Worm (Caenorhabditis elegans) whole organism, L4 larva: ENCODE results near the gene ref-2.
A peak's percentile ranks its signal among the peaks of the same experiment; 100 is the strongest.

Source experiments
- F44E2.7 ChIP-seq: fragments of 200-800 bp; sonication (Bioruptor generic); IDR thresholded peaks from 2 replicates; pipeline ENCODE4 v2.1.2; 2022; ENCODE audit warnings: missing genetic modification characterization, missing compliant biosample characterization
- R02D3.7 ChIP-seq: fragments of 150-350 bp; sonication (generic microtip); optimal IDR thresholded peaks from 3 replicates; lab custom pipeline; 2014; ENCODE audit warnings: missing biosample characterization, missing genetic modification characterization
- T26A8.4 ChIP-seq: fragments of 200-800 bp; sonication (Bioruptor generic); IDR thresholded peaks from 2 replicates; pipeline ENCODE4 v1.3.6; 2022; ENCODE audit warnings: missing genetic modification characterization, missing compliant biosample characterization
- Y105C5A.15 ChIP-seq: fragments of 200-800 bp; sonication (Bioruptor generic); IDR thresholded peaks from 2 replicates; pipeline ENCODE4 v1.3.6; 2022; ENCODE audit warnings: missing genetic modification characterization, missing compliant biosample characterization
- ZK546.5 ChIP-seq, 2 experiments: sonication (generic microtip); optimal IDR thresholded peaks; 2 replicates each; lab custom pipeline; 2017; ENCODE audit warnings: missing biosample characterization in 2 of 2, missing genetic modification characterization in 2 of 2
- aha-1 ChIP-seq: fragments of 150-350 bp; peaks from one replicate; lab custom pipeline; 2014; ENCODE audit warnings: missing biosample characterization, missing genetic modification characterization
- aly-2 ChIP-seq: sonication (generic microtip); optimal IDR thresholded peaks from 2 replicates; lab custom pipeline; 2018; ENCODE audit warnings: missing biosample characterization, missing genetic modification characterization
- arid-1 ChIP-seq: fragments of 200-800 bp; sonication (Bioruptor generic); conservative IDR thresholded peaks from 2 replicates; pipeline ENCODE4 v1.3.6; 2022; ENCODE audit warnings: missing genetic modification reagents, missing genetic modification characterization, missing compliant biosample characterization
- attf-4 ChIP-seq: sonication (generic microtip); optimal IDR thresholded peaks from 3 replicates; lab custom pipeline; 2017; ENCODE audit warnings: missing biosample characterization, missing genetic modification characterization
- ceh-44 ChIP-seq: fragments of 200-800 bp; sonication (Bioruptor generic); IDR thresholded peaks from 2 replicates; pipeline ENCODE4 v1.3.6; 2022; ENCODE audit warnings: missing genetic modification reagents, missing genetic modification characterization, missing compliant biosample characterization
- ceh-82 ChIP-seq: sonication (generic microtip); optimal IDR thresholded peaks from 2 replicates; lab custom pipeline; 2017; ENCODE audit warnings: missing biosample characterization, missing genetic modification characterization
- cey-2 ChIP-seq: sonication (generic microtip); optimal IDR thresholded peaks from 3 replicates; lab custom pipeline; 2017; ENCODE audit warnings: missing genetic modification characterization, mild to moderate bottlenecking, missing compliant biosample characterization, antibody characterized with exemption, borderline replicate concordance; ENCODE audit not compliant: insufficient read depth
- daf-12 ChIP-seq: fragments of 150-350 bp; optimal IDR thresholded peaks from 2 replicates; lab custom pipeline; 2014; ENCODE audit warnings: missing biosample characterization, missing genetic modification reagents, missing genetic modification characterization
- daf-16 ChIP-seq, 3 experiments: sonication (generic microtip); optimal IDR thresholded peaks; 2 replicates each; lab custom pipeline; 2016 to 2017; ENCODE audit warnings: missing genetic modification characterization in 3 of 3, missing genetic modification reagents in 3 of 3, mild to moderate bottlenecking in 2 of 3, missing compliant biosample characterization in 2 of 3, missing biosample characterization in 1 of 3, moderate library complexity in 1 of 3
- egl-43 ChIP-seq: fragments of 200-800 bp; sonication (Bioruptor generic); IDR thresholded peaks from 2 replicates; pipeline ENCODE4 v1.3.6; 2022; ENCODE audit warnings: missing genetic modification reagents, missing genetic modification characterization, missing compliant biosample characterization
- gei-8 ChIP-seq: fragments of 200-800 bp; sonication (Bioruptor generic); optimal IDR thresholded peaks from 2 replicates; lab custom pipeline; 2018; ENCODE audit warnings: mild to moderate bottlenecking, missing genetic modification characterization, missing compliant biosample characterization
- hlh-11 ChIP-seq: fragments of 200-800 bp; sonication (Bioruptor generic); optimal IDR thresholded peaks from 2 replicates; lab custom pipeline; 2018; ENCODE audit warnings: mild to moderate bottlenecking, missing genetic modification characterization, missing compliant biosample characterization
- hlh-30 ChIP-seq: sonication (generic microtip); optimal IDR thresholded peaks from 2 replicates; lab custom pipeline; 2017; ENCODE audit warnings: antibody characterized with exemption, mild to moderate bottlenecking, missing genetic modification characterization, missing compliant biosample characterization; ENCODE audit not compliant: insufficient read depth
- hmg-1.1 ChIP-seq: fragments of 200-800 bp; sonication (Bioruptor generic); IDR thresholded peaks from 2 replicates; pipeline ENCODE4 v1.3.6; 2022; ENCODE audit warnings: missing genetic modification reagents, missing genetic modification characterization, missing compliant biosample characterization
- lin-29 ChIP-seq: fragments of 200-800 bp; sonication (Bioruptor generic); IDR thresholded peaks from 2 replicates; pipeline ENCODE4 v1.3.6; 2022; ENCODE audit warnings: missing genetic modification reagents, missing genetic modification characterization, missing compliant biosample characterization
- lin-38 ChIP-seq: fragments of 200-800 bp; sonication (Bioruptor generic); IDR thresholded peaks from 2 replicates; pipeline ENCODE4 v1.3.6; 2022; ENCODE audit warnings: missing genetic modification reagents, missing genetic modification characterization, missing compliant biosample characterization
- lin-39 ChIP-seq: fragments of 150-350 bp; optimal IDR thresholded peaks from 2 replicates; lab custom pipeline; 2014; ENCODE audit warnings: missing biosample characterization, missing genetic modification reagents, missing genetic modification characterization
- mxl-2 ChIP-seq: fragments of 200-800 bp; sonication (Bioruptor generic); conservative IDR thresholded peaks from 2 replicates; pipeline ENCODE4 v1.3.6; 2022; ENCODE audit warnings: missing genetic modification reagents, missing genetic modification characterization, missing compliant biosample characterization
- nhr-102 ChIP-seq: sonication (generic microtip); optimal IDR thresholded peaks from 2 replicates; lab custom pipeline; 2016; ENCODE audit warnings: mild to moderate bottlenecking, missing genetic modification characterization, moderate library complexity, missing compliant biosample characterization
- nhr-111 ChIP-seq: fragments of 200-800 bp; sonication (Bioruptor generic); optimal IDR thresholded peaks from 2 replicates; lab custom pipeline; 2018; ENCODE audit warnings: mild to moderate bottlenecking, missing genetic modification characterization, missing compliant biosample characterization
- nhr-237 ChIP-seq: sonication (generic microtip); optimal IDR thresholded peaks from 2 replicates; lab custom pipeline; 2017; ENCODE audit warnings: missing biosample characterization, missing genetic modification characterization
- nhr-6 ChIP-seq: fragments of 150-350 bp; optimal IDR thresholded peaks from 2 replicates; lab custom pipeline; 2014; ENCODE audit warnings: missing biosample characterization, missing genetic modification characterization
- pha-4 ChIP-seq, 2 experiments: fragments of 150-350 bp in 1 of 2; fragments of 200-800 bp in 1 of 2; sonication (Bioruptor generic) in 1 of 2; IDR thresholded peaks in 1 of 2; optimal IDR thresholded peaks in 1 of 2; 2 replicates each; pipeline versions ENCODE4 v1.3.6 to Lab custom; 2014 to 2022; ENCODE audit warnings: missing genetic modification characterization in 2 of 2, missing genetic modification reagents in 2 of 2, missing biosample characterization in 1 of 2, missing compliant biosample characterization in 1 of 2
- snpc-4 ChIP-seq: fragments of 150-350 bp; optimal IDR thresholded peaks from 2 replicates; lab custom pipeline; 2014; ENCODE audit warnings: missing biosample characterization, missing genetic modification characterization
- tra-1 ChIP-seq: fragments of 200-800 bp; sonication (Bioruptor generic); IDR thresholded peaks from 2 replicates; pipeline ENCODE4 v1.3.6; 2022; ENCODE audit warnings: missing genetic modification reagents, missing genetic modification characterization, missing compliant biosample characterization
- unc-62 ChIP-seq, 3 experiments: fragments of 150-350 bp in 1 of 3; sonication (generic microtip); optimal IDR thresholded peaks in 2 of 3; peaks in 1 of 3; 1 replicate in 1 of 3; 2 replicates in 2 of 3; lab custom pipeline; 2014 to 2017; ENCODE audit warnings: missing biosample characterization in 3 of 3, missing genetic modification characterization in 3 of 3, missing genetic modification reagents in 3 of 3, missing genotype in 1 of 3
- zag-1 ChIP-seq: fragments of 150-350 bp; optimal IDR thresholded peaks from 2 replicates; lab custom pipeline; 2014; ENCODE audit warnings: missing biosample characterization, missing genetic modification characterization
- zfp-3 ChIP-seq: fragments of 200-800 bp; sonication (Bioruptor generic); conservative IDR thresholded peaks from 2 replicates; pipeline ENCODE4 v1.3.6; 2022; ENCODE audit warnings: missing genetic modification reagents, missing genetic modification characterization, missing compliant biosample characterization
- zip-2 ChIP-seq: fragments of 150-350 bp; optimal IDR thresholded peaks from 2 replicates; lab custom pipeline; 2014; ENCODE audit warnings: missing biosample characterization, missing genetic modification characterization
- ztf-7 ChIP-seq: fragments of 150-350 bp; optimal IDR thresholded peaks from 2 replicates; lab custom pipeline; 2014; ENCODE audit warnings: missing biosample characterization, missing genetic modification characterization

The ref-2 gene

ce11 chrX:7773714-7774318, 29.8 kb downstream of the ref-2 start (continued):
- no peak for TF ChIP-seq zfp-3
- 0 out of 2 replicates have a peak, but pooled peaks have one; percentile 38 for TF ChIP-seq ceh-44
- peak; percentile 77 for TF ChIP-seq pha-4 (GFP tag; IDR thresholded peaks at IDR 0.05; lab: Robert Waterston, UW)
- TF ChIP-seq pha-4 (tag; optimal IDR thresholded peaks at IDR 0.05; lab: Kevin White, UChicago) = no peak
- no peak for TF ChIP-seq F44E2.7
- TF ChIP-seq hmg-1.1 = peak; percentile 68
- no peak for TF ChIP-seq attf-4 (tag; lab: Kevin White, UChicago)
- 0 out of 2 replicates have a peak, but pooled peaks have one; percentile 54 for TF ChIP-seq Y105C5A.15 (GFP tag; lab: Robert Waterston, UW)
- no peak for TF ChIP-seq nhr-111
- TF ChIP-seq lin-38 (GFP tag; lab: Robert Waterston, UW) = peak; percentile 61
- TF ChIP-seq arid-1 (GFP tag; lab: Robert Waterston, UW) = peak; percentile 61; the same call in 1 of the 2 replicates

ce11 chrX:7776509-7777001, 32.5 kb downstream of the ref-2 start, which contains the start of gene mec-7:
mec-7 (minus strand) TSS chrX:7776689.
- TF ChIP-seq zag-1 (no peak), cey-2 (tag; lab: Kevin White, UChicago) (no peak), unc-62 (GFP tag; optimal IDR thresholded peaks at IDR 0.05 in 1 of 2; lab: Kevin White, UChicago) (peak in 1 of 2 experiments; percentile 97), unc-62 (tag; optimal IDR thresholded peaks at IDR 0.05; lab: Kevin White, UChicago) (no peak), aha-1 (tag; lab: Kevin White, UChicago) (peak; percentile 93)
- TF ChIP-seq, all 104 proteins: peak for 2

ce11 chrX:7778786-7779185, 34.7 kb downstream of the ref-2 start:
- TF ChIP-seq T26A8.4 (GFP tag; lab: Robert Waterston, UW) (no peak), daf-16 (GFP tag; optimal IDR thresholded peaks at IDR 0.05; lab: Kevin White, UChicago) (no peak), daf-16 (tag; optimal IDR thresholded peaks at IDR 0.05; lab: Kevin White, UChicago) (no peak), lin-39 (tag; lab: Kevin White, UChicago) (no peak), ceh-82 (tag; lab: Kevin White, UChicago) (no peak), nhr-6 (tag; lab: Kevin White, UChicago) (no peak), R02D3.7 (tag; lab: Kevin White, UChicago) (no peak), nhr-237 (tag; lab: Kevin White, UChicago) (no peak), mxl-2 (GFP tag; lab: Robert Waterston, UW) (no peak), hlh-11 (no peak), zfp-3 (no peak), hlh-30 (no peak), ZK546.5 (tag; optimal IDR thresholded peaks at IDR 0.05; lab: Kevin White, UChicago) (no peak), nhr-102 (tag; lab: Kevin White, UChicago) (no peak)
- TF ChIP-seq, all 104 proteins: peak for 0

- TF ChIP-seq lin-29 = no peak
- peak; percentile 93 for TF ChIP-seq aha-1 (tag; lab: Kevin White, UChicago)
- TF ChIP-seq ztf-7 (tag; lab: Kevin White, UChicago) = no peak
- TF ChIP-seq gei-8 = no peak
- TF ChIP-seq snpc-4 (tag; lab: Kevin White, UChicago) = no peak
- TF ChIP-seq daf-12 (tag; lab: Kevin White, UChicago) = no peak
- no peak for TF ChIP-seq ceh-44
- no peak for TF ChIP-seq tra-1 (GFP tag; lab: Robert Waterston, UW)
- no peak for TF ChIP-seq aly-2
- peak; percentile 36; the same call in 1 of the 2 replicates for TF ChIP-seq egl-43 (GFP tag; lab: Robert Waterston, UW)
- no peak for TF ChIP-seq zip-2 (tag; lab: Kevin White, UChicago)
- TF ChIP-seq nhr-111 = no peak
- TF ChIP-seq, all 104 proteins: peak for 2
These were observed 35.5 kb downstream of the ref-2 start, which contains the start of gene ZK154.1 for ce11 chrX:7779527-7780033. ZK154.1 (plus strand) TSS chrX:7779577.
